Worm (Caenorhabditis elegans) whole organism, L1 larva: ENCODE measurements around the gene F53B3.6.

Source experiments
- C04F5.9 ChIP-seq: sonication (generic microtip); optimal IDR thresholded peaks from 2 replicates; lab custom pipeline; 2016; ENCODE audit warnings: missing genetic modification characterization, missing compliant biosample characterization
- C34B4.2 ChIP-seq: sonication (generic microtip); optimal IDR thresholded peaks from 2 replicates; lab custom pipeline; 2017; ENCODE audit warnings: mild to moderate bottlenecking, missing genetic modification characterization, missing compliant biosample characterization
- Y116A8C.19 ChIP-seq: sonication (generic microtip); optimal IDR thresholded peaks from 2 replicates; lab custom pipeline; 2016; ENCODE audit warnings: missing compliant biosample characterization, missing genetic modification characterization, borderline replicate concordance
- alr-1 ChIP-seq: fragments of 200-800 bp; sonication (Bioruptor generic); optimal IDR thresholded peaks from 2 replicates; lab custom pipeline; 2018; ENCODE audit warnings: borderline replicate concordance, mild to moderate bottlenecking, missing genetic modification characterization, missing compliant biosample characterization
- blmp-1 ChIP-seq: fragments of 150-350 bp; optimal IDR thresholded peaks from 2 replicates; lab custom pipeline; 2014; ENCODE audit warnings: missing biosample characterization, missing genetic modification characterization
- ceh-63 ChIP-seq: fragments of 200-800 bp; sonication (Bioruptor generic); optimal IDR thresholded peaks from 2 replicates; lab custom pipeline; 2018; ENCODE audit warnings: mild to moderate bottlenecking, missing genetic modification characterization, missing compliant biosample characterization
- ceh-88 ChIP-seq: fragments of 200-800 bp; sonication (Bioruptor generic); IDR thresholded peaks from 2 replicates; pipeline ENCODE4 v1.3.6; 2022; ENCODE audit warnings: missing genetic modification characterization, missing compliant biosample characterization
- ces-1 ChIP-seq: fragments of 150-350 bp; optimal IDR thresholded peaks from 2 replicates; lab custom pipeline; 2014; ENCODE audit warnings: missing biosample characterization, missing genetic modification reagents, missing genetic modification characterization
- dpl-1 ChIP-seq, 3 experiments: fragments of 150-350 bp in 2 of 3; sonication (generic microtip) in 1 of 3; optimal IDR thresholded peaks; 2 replicates each; lab custom pipeline; 2014 to 2017; ENCODE audit warnings: missing biosample characterization in 3 of 3, missing genetic modification characterization in 3 of 3, missing genetic modification reagents in 3 of 3
- dsc-1 ChIP-seq: sonication (generic microtip); optimal IDR thresholded peaks from 2 replicates; lab custom pipeline; 2016; ENCODE audit warnings: mild to moderate bottlenecking, missing genetic modification characterization, missing compliant biosample characterization
- efl-1 ChIP-seq, 4 experiments: fragments of 150-350 bp; optimal IDR thresholded peaks in 3 of 4; peaks in 1 of 4; 1 replicate in 1 of 4; 2 replicates in 3 of 4; lab custom pipeline; 2014; ENCODE audit warnings: missing biosample characterization in 2 of 4, missing genetic modification characterization in 2 of 4, missing genetic modification reagents in 2 of 4
- efl-3 ChIP-seq: fragments of 200-800 bp; sonication (Bioruptor generic); optimal IDR thresholded peaks from 2 replicates; lab custom pipeline; 2018; ENCODE audit warnings: mild to moderate bottlenecking, missing genetic modification characterization, missing compliant biosample characterization
- egl-13 ChIP-seq: sonication (generic microtip); optimal IDR thresholded peaks from 2 replicates; lab custom pipeline; 2016; ENCODE audit warnings: missing genotype, missing genetic modification reagents, missing genetic modification characterization, missing compliant biosample characterization
- egl-27 ChIP-seq, 2 experiments: fragments of 150-350 bp in 1 of 2; sonication (generic microtip); optimal IDR thresholded peaks; 3 replicates each; lab custom pipeline; 2017 to 2018; ENCODE audit warnings: missing biosample characterization in 2 of 2, missing genetic modification characterization in 2 of 2, missing genetic modification reagents in 2 of 2
- elt-2 ChIP-seq: sonication (generic microtip); optimal IDR thresholded peaks from 2 replicates; lab custom pipeline; 2016; ENCODE audit warnings: missing genetic modification characterization, mild to moderate bottlenecking, inconsistent platforms, missing compliant biosample characterization, missing genetic modification reagents
- ets-5 ChIP-seq: fragments of 200-800 bp; sonication (Bioruptor generic); IDR thresholded peaks from 2 replicates; pipeline ENCODE4 v1.3.6; 2022; ENCODE audit warnings: missing genetic modification characterization, missing compliant biosample characterization
- fkh-8 ChIP-seq: sonication (generic microtip); optimal IDR thresholded peaks from 2 replicates; lab custom pipeline; 2016; ENCODE audit warnings: mild to moderate bottlenecking, missing genetic modification characterization, missing compliant biosample characterization
- hlh-17 ChIP-seq: fragments of 200-800 bp; sonication (Bioruptor generic); optimal IDR thresholded peaks from 2 replicates; lab custom pipeline; 2018; ENCODE audit warnings: missing genetic modification characterization, mild to moderate bottlenecking, missing compliant biosample characterization, moderate library complexity, borderline replicate concordance
- hpl-2 ChIP-seq: fragments of 150-350 bp; optimal IDR thresholded peaks from 2 replicates; lab custom pipeline; 2014; ENCODE audit warnings: missing biosample characterization, missing genetic modification reagents, missing genetic modification characterization
- isw-1 ChIP-seq: fragments of 200-800 bp; sonication (Bioruptor generic); IDR thresholded peaks from 2 replicates; pipeline ENCODE4 v1.3.6; 2022; ENCODE audit warnings: missing genetic modification characterization, missing compliant biosample characterization
- jun-1 ChIP-seq: fragments of 150-350 bp; optimal IDR thresholded peaks from 2 replicates; lab custom pipeline; 2014; ENCODE audit warnings: missing biosample characterization, missing genetic modification reagents, missing genetic modification characterization
- lin-13 ChIP-seq: fragments of 150-350 bp; optimal IDR thresholded peaks from 2 replicates; lab custom pipeline; 2014; ENCODE audit warnings: missing biosample characterization, missing genetic modification reagents, missing genetic modification characterization
- lin-14 ChIP-seq: fragments of 200-800 bp; sonication (Bioruptor generic); optimal IDR thresholded peaks from 2 replicates; lab custom pipeline; 2018; ENCODE audit warnings: mild to moderate bottlenecking, missing genetic modification characterization, moderate library complexity, missing compliant biosample characterization
- lin-15B ChIP-seq: fragments of 150-350 bp; sonication (generic microtip); optimal IDR thresholded peaks from 3 replicates; lab custom pipeline; 2014; ENCODE audit warnings: missing biosample characterization, missing genetic modification characterization
- mdl-1 ChIP-seq, 2 experiments: fragments of 150-350 bp; optimal IDR thresholded peaks; 2 replicates each; lab custom pipeline; 2014 to 2017; ENCODE audit warnings: missing biosample characterization in 2 of 2, missing genetic modification characterization in 2 of 2, inconsistent platforms in 1 of 2
- mef-2 ChIP-seq: fragments of 150-350 bp; optimal IDR thresholded peaks from 2 replicates; lab custom pipeline; 2014; ENCODE audit warnings: missing biosample characterization, missing genetic modification characterization
- nhr-20 ChIP-seq: sonication (generic microtip); optimal IDR thresholded peaks from 2 replicates; lab custom pipeline; 2016; ENCODE audit warnings: mild to moderate bottlenecking, missing genetic modification characterization, missing compliant biosample characterization
- nhr-28 ChIP-seq: fragments of 150-350 bp; optimal IDR thresholded peaks from 2 replicates; lab custom pipeline; 2014; ENCODE audit warnings: missing biosample characterization, missing genetic modification characterization
- nhr-47 ChIP-seq: sonication (generic microtip); optimal IDR thresholded peaks from 2 replicates; lab custom pipeline; 2016; ENCODE audit warnings: mild to moderate bottlenecking, missing genetic modification characterization, moderate library complexity, missing compliant biosample characterization
- nhr-77 ChIP-seq: fragments of 150-350 bp; optimal IDR thresholded peaks from 2 replicates; lab custom pipeline; 2014; ENCODE audit warnings: missing biosample characterization, missing genetic modification characterization
- pax-3 ChIP-seq: fragments of 200-800 bp; sonication (Bioruptor generic); optimal IDR thresholded peaks from 2 replicates; lab custom pipeline; 2018; ENCODE audit warnings: mild to moderate bottlenecking, missing genetic modification characterization, moderate library complexity, missing compliant biosample characterization
- pqm-1 ChIP-seq: sonication (generic microtip); optimal IDR thresholded peaks from 3 replicates; lab custom pipeline; 2017; ENCODE audit warnings: missing biosample characterization, missing genetic modification characterization
- rnt-1 ChIP-seq: sonication (generic microtip); optimal IDR thresholded peaks from 2 replicates; lab custom pipeline; 2016; ENCODE audit warnings: mild to moderate bottlenecking, missing genetic modification characterization, moderate library complexity, missing compliant biosample characterization
- skn-1 ChIP-seq: fragments of 150-350 bp; optimal IDR thresholded peaks from 2 replicates; lab custom pipeline; 2014; ENCODE audit warnings: missing biosample characterization, missing genetic modification characterization
- sup-37 ChIP-seq: fragments of 200-800 bp; sonication (Bioruptor generic); optimal IDR thresholded peaks from 2 replicates; lab custom pipeline; 2018; ENCODE audit warnings: mild to moderate bottlenecking, missing genetic modification characterization, missing compliant biosample characterization
- tlp-1 ChIP-seq: fragments of 150-350 bp; optimal IDR thresholded peaks from 2 replicates; lab custom pipeline; 2014; ENCODE audit warnings: missing biosample characterization, missing genetic modification characterization
- unc-130 ChIP-seq: fragments of 150-350 bp; optimal IDR thresholded peaks from 2 replicates; lab custom pipeline; 2017; ENCODE audit warnings: missing biosample characterization, missing genetic modification characterization, inconsistent platforms
- unc-86 ChIP-seq: sonication (generic microtip); optimal IDR thresholded peaks from 2 replicates; lab custom pipeline; 2016; ENCODE audit warnings: missing genetic modification characterization, missing compliant biosample characterization

F53B3.6 gene

ce11 chrX:2827702-2828182 is 36.3 kb upstream of the F53B3.6 start, which contains the start of gene ssr-2:
Gene ssr-2, minus strand, starts transcription at chrX:2827752.
- TF ChIP-seq fkh-8 (tag; lab: Kevin White, UChicago) (peak; percentile 70), mdl-1 (tag; optimal IDR thresholded peaks at IDR 0.05; lab: Kevin White, UChicago) (no peak), efl-1 (optimal IDR thresholded peaks at IDR 0.05; lab: Kevin White, UChicago) (no peak), efl-1 (GFP tag; optimal IDR thresholded peaks at IDR 0.05 in 1 of 2; lab: Kevin White, UChicago) (peak in 1 of 2 experiments; percentile 51), dsc-1 (tag; lab: Kevin White, UChicago) (peak; percentile 67), alr-1 (tag; lab: Kevin White, UChicago) (no peak), pax-3 (tag; lab: Kevin White, UChicago) (peak; percentile 55), lin-14 (peak; percentile 28), blmp-1 (tag; lab: Kevin White, UChicago) (no peak), nhr-47 (tag; lab: Kevin White, UChicago) (peak; percentile 29), egl-13 (tag; lab: Kevin White, UChicago) (peak; percentile 30), ces-1 (no peak)

ce11 chrX:2836770-2837169 is 27.3 kb upstream of the F53B3.6 start:
- TF ChIP-seq jun-1 (tag; lab: Kevin White, UChicago) (no peak), hpl-2 (no peak), ceh-88 (GFP tag; lab: Robert Waterston, UW) (no peak), ceh-63 (GFP tag; lab: Kevin White, UChicago) (no peak), mef-2 (tag; lab: Kevin White, UChicago) (no peak), sup-37 (GFP tag; lab: Kevin White, UChicago) (no peak), elt-2 (peak; percentile 42), tlp-1 (tag; lab: Kevin White, UChicago) (peak; percentile 2), efl-3 (GFP tag; lab: Kevin White, UChicago) (no peak), C34B4.2 (tag; lab: Kevin White, UChicago) (no peak), hlh-17 (GFP tag; lab: Kevin White, UChicago) (no peak), fkh-8 (tag; lab: Kevin White, UChicago) (no peak), pqm-1 (tag; lab: Kevin White, UChicago) (peak; percentile 73), nhr-77 (tag; lab: Kevin White, UChicago) (no peak), dsc-1 (tag; lab: Kevin White, UChicago) (no peak), rnt-1 (no peak), lin-15B (tag; lab: Kevin White, UChicago) (no peak), unc-86 (tag; lab: Kevin White, UChicago) (no peak), efl-1 (optimal IDR thresholded peaks at IDR 0.05; lab: Kevin White, UChicago) (no peak), efl-1 (GFP tag; optimal IDR thresholded peaks at IDR 0.05 in 1 of 2; lab: Kevin White, UChicago) (peak in 1 of 2 experiments; percentile 74), skn-1 (tag; lab: Kevin White, UChicago) (no peak), nhr-20 (no peak), nhr-28 (tag; lab: Kevin White, UChicago) (no peak)

- no peak for TF ChIP-seq elt-2
- no peak for TF ChIP-seq ets-5 (GFP tag; lab: Robert Waterston, UW)
- no peak for TF ChIP-seq efl-1 (optimal IDR thresholded peaks at IDR 0.05; lab: Kevin White, UChicago)
- no peak for TF ChIP-seq efl-1 (GFP tag; optimal IDR thresholded peaks at IDR 0.05 in 1 of 2; lab: Kevin White, UChicago)
- no peak for TF ChIP-seq jun-1 (tag; lab: Kevin White, UChicago)
- TF ChIP-seq isw-1: no peak
- TF ChIP-seq pax-3 (tag; lab: Kevin White, UChicago): no peak
- TF ChIP-seq dpl-1 (GFP tag; optimal IDR thresholded peaks at IDR 0.05; lab: Kevin White, UChicago): no peak
- no peak for TF ChIP-seq unc-86 (tag; lab: Kevin White, UChicago)
- TF ChIP-seq unc-130 (tag; lab: Kevin White, UChicago): no peak
- TF ChIP-seq blmp-1 (tag; lab: Kevin White, UChicago): no peak
- TF ChIP-seq lin-13: no peak
- TF ChIP-seq egl-27 (tag; optimal IDR thresholded peaks at IDR 0.05; lab: Kevin White, UChicago): no peak
- TF ChIP-seq Y116A8C.19 (tag; lab: Kevin White, UChicago): no peak
- TF ChIP-seq C04F5.9: no peak
These were observed 26.6 kb upstream of the F53B3.6 start for ce11 chrX:2837477-2837876.
